Worm (Caenorhabditis elegans): ENCODE data around the gene kqt-2.

DNA sequence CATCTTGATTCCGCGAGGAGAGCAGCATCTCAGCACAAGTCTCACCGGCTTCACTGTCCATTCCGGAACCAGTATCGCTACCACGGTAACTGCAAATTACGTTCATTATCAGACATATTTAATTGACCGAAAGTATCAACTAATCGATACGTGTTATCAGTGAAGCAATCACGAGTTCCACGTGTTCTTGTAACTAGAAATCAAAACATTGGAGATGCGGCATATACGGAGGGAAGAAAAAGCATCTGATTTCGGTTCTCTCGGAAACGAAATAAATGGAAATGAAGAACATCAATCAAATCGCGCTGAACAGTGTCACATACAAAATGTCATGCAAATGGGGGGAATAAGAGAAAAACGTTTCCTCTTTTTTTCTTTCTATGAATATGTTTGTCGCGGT is 53.0 kb downstream of the kqt-2 start:
- no peak for TF ChIP-seq T22C8.4 (GFP tag; IDR thresholded peaks at IDR 0.05)
- TF ChIP-seq tab-1 (GFP tag; IDR thresholded peaks at IDR 0.05), result no peak
- no peak for TF ChIP-seq med-1 (GFP tag; optimal IDR thresholded peaks at IDR 0.05; ENCODE audit: insufficient read depth)

All from whole organism, midembryonic.